Worm (Caenorhabditis elegans) whole organism, young adult: ENCODE measurements around the gene kin-36.

Source experiments
- B0019.2 ChIP-seq: fragments of 200-800 bp; sonication (Bioruptor generic); conservative IDR thresholded peaks from 2 replicates; pipeline ENCODE4 v1.3.6; 2022; ENCODE audit warnings: missing genetic modification reagents, missing genetic modification characterization, missing compliant biosample characterization
- B0035.1 ChIP-seq: sonication (generic microtip); optimal IDR thresholded peaks from 2 replicates; lab custom pipeline; 2016; ENCODE audit warnings: missing genetic modification characterization, mild to moderate bottlenecking, missing compliant biosample characterization, missing genotype, missing genetic modification reagents
- F33H1.4 ChIP-seq: fragments of 200-800 bp; sonication (Bioruptor generic); IDR thresholded peaks from 2 replicates; pipeline ENCODE4 v1.3.6; 2022; ENCODE audit warnings: missing genetic modification reagents, missing genetic modification characterization, missing compliant biosample characterization
- F37B4.10 ChIP-seq: fragments of 200-800 bp; sonication (Bioruptor generic); IDR thresholded peaks from 2 replicates; pipeline ENCODE4 v1.3.6; 2022; ENCODE audit warnings: missing genetic modification characterization, missing compliant biosample characterization
- Y79H2A.3 ChIP-seq: fragments of 200-800 bp; sonication (Bioruptor generic); conservative IDR thresholded peaks from 2 replicates; pipeline ENCODE4 v1.3.6; 2022; ENCODE audit warnings: missing genetic modification reagents, missing genetic modification characterization, missing compliant biosample characterization
- ama-1 ChIP-seq, 3 experiments: fragments of 150-350 bp in 1 of 3; sonication (generic microtip) in 2 of 3; optimal IDR thresholded peaks; 2 replicates each; lab custom pipeline; 2014 to 2018; ENCODE audit warnings: missing biosample characterization in 2 of 3, missing genetic modification characterization in 2 of 3, missing genetic modification reagents in 2 of 3
- atf-7 ChIP-seq: sonication (generic microtip); optimal IDR thresholded peaks from 2 replicates; lab custom pipeline; 2017; ENCODE audit warnings: mild to moderate bottlenecking, missing genetic modification characterization, missing compliant biosample characterization
- chd-7 ChIP-seq: sonication (generic microtip); optimal IDR thresholded peaks from 2 replicates; lab custom pipeline; 2016; ENCODE audit warnings: mild to moderate bottlenecking, missing genetic modification characterization, moderate library complexity, missing compliant biosample characterization
- nfya-1 ChIP-seq: sonication (generic microtip); optimal IDR thresholded peaks from 2 replicates; lab custom pipeline; 2017; ENCODE audit warnings: antibody characterized with exemption, missing compliant biosample characterization, missing genetic modification characterization, borderline replicate concordance; ENCODE audit not compliant: insufficient read depth
- nfya-2 ChIP-seq: fragments of 200-800 bp; sonication (Bioruptor generic); IDR thresholded peaks from 2 replicates; pipeline ENCODE4 v1.3.6; 2022; ENCODE audit warnings: missing genetic modification reagents, missing genetic modification characterization, missing compliant biosample characterization
- nhr-90 ChIP-seq: sonication (generic microtip); optimal IDR thresholded peaks from 2 replicates; lab custom pipeline; 2016; ENCODE audit warnings: missing genotype, mild to moderate bottlenecking, missing genetic modification characterization, missing compliant biosample characterization
- unc-62 ChIP-seq: fragments of 150-350 bp; optimal IDR thresholded peaks from 2 replicates; lab custom pipeline; 2014; ENCODE audit warnings: missing biosample characterization, missing genetic modification reagents, missing genetic modification characterization

ce11 chrIV:4640941-4641340, 37.9 kb upstream of the kin-36 start:
- no peak for TF ChIP-seq nfya-2 (GFP tag; lab: Robert Waterston, UW)
- TF ChIP-seq B0035.1 (tag; lab: Kevin White, UChicago) = no peak
- TF ChIP-seq chd-7 (tag; lab: Kevin White, UChicago) = no peak
- TF ChIP-seq F37B4.10 (GFP tag; lab: Robert Waterston, UW) = no peak
- no peak for TF ChIP-seq B0019.2 (GFP tag; lab: Robert Waterston, UW)
- TF ChIP-seq nfya-1 (tag; lab: Kevin White, UChicago) = no peak
- TF ChIP-seq nhr-90 (tag; lab: Kevin White, UChicago) = no peak
- TF ChIP-seq atf-7 (tag; lab: Kevin White, UChicago) = no peak
- no peak for TF ChIP-seq Y79H2A.3 (GFP tag; lab: Robert Waterston, UW)
- no peak for TF ChIP-seq ama-1 (optimal IDR thresholded peaks at IDR 0.05; lab: Kevin White, UChicago)
- no peak for TF ChIP-seq ama-1 (GFP tag; optimal IDR thresholded peaks at IDR 0.05; lab: Kevin White, UChicago)
- TF ChIP-seq unc-62 (GFP tag; lab: Kevin White, UChicago) = no peak
- no peak for TF ChIP-seq F33H1.4
